Worm (Caenorhabditis elegans) whole organism, L1 larva: ENCODE data around the gene fbxl-4.
A peak's percentile ranks its signal among the peaks of the same experiment; 100 is the strongest.

Source experiments
- C34B4.2 ChIP-seq: sonication (generic microtip); optimal IDR thresholded peaks from 2 replicates; lab custom pipeline; 2017; ENCODE audit warnings: mild to moderate bottlenecking, missing genetic modification characterization, missing compliant biosample characterization
- aha-1 ChIP-seq: fragments of 150-350 bp; optimal IDR thresholded peaks from 2 replicates; lab custom pipeline; 2014; ENCODE audit warnings: missing biosample characterization, missing genetic modification characterization
- blmp-1 ChIP-seq: fragments of 150-350 bp; optimal IDR thresholded peaks from 2 replicates; lab custom pipeline; 2014; ENCODE audit warnings: missing biosample characterization, missing genetic modification characterization
- ceh-8 ChIP-seq: fragments of 200-800 bp; sonication (Bioruptor generic); optimal IDR thresholded peaks from 2 replicates; lab custom pipeline; 2018; ENCODE audit warnings: mild to moderate bottlenecking, missing genetic modification characterization, moderate library complexity, missing compliant biosample characterization
- ces-1 ChIP-seq: fragments of 150-350 bp; optimal IDR thresholded peaks from 2 replicates; lab custom pipeline; 2014; ENCODE audit warnings: missing biosample characterization, missing genetic modification reagents, missing genetic modification characterization
- dsc-1 ChIP-seq: sonication (generic microtip); optimal IDR thresholded peaks from 2 replicates; lab custom pipeline; 2016; ENCODE audit warnings: mild to moderate bottlenecking, missing genetic modification characterization, missing compliant biosample characterization
- efl-1 ChIP-seq, 4 experiments: fragments of 150-350 bp; optimal IDR thresholded peaks in 3 of 4; peaks in 1 of 4; 1 replicate in 1 of 4; 2 replicates in 3 of 4; lab custom pipeline; 2014; ENCODE audit warnings: missing biosample characterization in 2 of 4, missing genetic modification characterization in 2 of 4, missing genetic modification reagents in 2 of 4
- efl-3 ChIP-seq: fragments of 200-800 bp; sonication (Bioruptor generic); optimal IDR thresholded peaks from 2 replicates; lab custom pipeline; 2018; ENCODE audit warnings: mild to moderate bottlenecking, missing genetic modification characterization, missing compliant biosample characterization
- egl-13 ChIP-seq: sonication (generic microtip); optimal IDR thresholded peaks from 2 replicates; lab custom pipeline; 2016; ENCODE audit warnings: missing genotype, missing genetic modification reagents, missing genetic modification characterization, missing compliant biosample characterization
- elt-2 ChIP-seq: sonication (generic microtip); optimal IDR thresholded peaks from 2 replicates; lab custom pipeline; 2016; ENCODE audit warnings: missing genetic modification characterization, mild to moderate bottlenecking, inconsistent platforms, missing compliant biosample characterization, missing genetic modification reagents
- elt-3 ChIP-seq, 6 experiments: fragments of 150-350 bp in 1 of 6; sonication (generic microtip); optimal IDR thresholded peaks; 2 replicates each; lab custom pipeline; 2017 to 2018; ENCODE audit warnings: missing biosample characterization in 6 of 6, missing genetic modification characterization in 6 of 6, inconsistent platforms in 1 of 6
- ets-5 ChIP-seq: fragments of 200-800 bp; sonication (Bioruptor generic); IDR thresholded peaks from 2 replicates; pipeline ENCODE4 v1.3.6; 2022; ENCODE audit warnings: missing genetic modification characterization, missing compliant biosample characterization
- fkh-10 ChIP-seq: sonication (generic microtip); optimal IDR thresholded peaks from 2 replicates; lab custom pipeline; 2017; ENCODE audit warnings: missing biosample characterization, missing genetic modification reagents, missing genetic modification characterization
- fkh-4 ChIP-seq: sonication (generic microtip); optimal IDR thresholded peaks from 2 replicates; lab custom pipeline; 2016; ENCODE audit warnings: missing compliant biosample characterization, missing genetic modification characterization, borderline replicate concordance
- grh-1 ChIP-seq: fragments of 200-800 bp; sonication (Bioruptor generic); IDR thresholded peaks from 2 replicates; pipeline ENCODE4 v1.3.6; 2022; ENCODE audit warnings: missing genetic modification reagents, missing genetic modification characterization, missing compliant biosample characterization
- lin-14 ChIP-seq: fragments of 200-800 bp; sonication (Bioruptor generic); optimal IDR thresholded peaks from 2 replicates; lab custom pipeline; 2018; ENCODE audit warnings: mild to moderate bottlenecking, missing genetic modification characterization, moderate library complexity, missing compliant biosample characterization
- lin-35 ChIP-seq, 2 experiments: fragments of 150-350 bp; optimal IDR thresholded peaks; 2 replicates each; lab custom pipeline; 2014; ENCODE audit warnings: missing biosample characterization in 2 of 2, missing genetic modification characterization in 2 of 2, missing genetic modification reagents in 2 of 2
- lin-39 ChIP-seq: fragments of 150-350 bp; optimal IDR thresholded peaks from 2 replicates; lab custom pipeline; 2014; ENCODE audit warnings: missing biosample characterization, missing genetic modification reagents, missing genetic modification characterization
- lsy-2 ChIP-seq, 2 experiments: fragments of 150-350 bp; optimal IDR thresholded peaks; 2 replicates each; lab custom pipeline; 2014; ENCODE audit warnings: missing biosample characterization in 2 of 2, missing genetic modification characterization in 2 of 2
- mab-9 ChIP-seq: fragments of 200-800 bp; sonication (Bioruptor generic); IDR thresholded peaks from 2 replicates; pipeline ENCODE4 v1.3.6; 2022; ENCODE audit warnings: missing genetic modification reagents, missing genetic modification characterization, missing compliant biosample characterization
- mep-1 ChIP-seq: fragments of 150-350 bp; optimal IDR thresholded peaks from 2 replicates; lab custom pipeline; 2014; ENCODE audit warnings: missing biosample characterization, missing genetic modification characterization
- nhr-11 ChIP-seq: fragments of 150-350 bp; optimal IDR thresholded peaks from 2 replicates; lab custom pipeline; 2014; ENCODE audit warnings: missing biosample characterization, missing genetic modification characterization
- nhr-19 ChIP-seq: fragments of 200-800 bp; sonication (Bioruptor generic); conservative IDR thresholded peaks from 2 replicates; pipeline ENCODE4 v1.3.6; 2022; ENCODE audit warnings: missing genetic modification characterization, missing compliant biosample characterization
- nhr-20 ChIP-seq: sonication (generic microtip); optimal IDR thresholded peaks from 2 replicates; lab custom pipeline; 2016; ENCODE audit warnings: mild to moderate bottlenecking, missing genetic modification characterization, missing compliant biosample characterization
- nhr-237 ChIP-seq: fragments of 150-350 bp; optimal IDR thresholded peaks from 2 replicates; lab custom pipeline; 2014; ENCODE audit warnings: missing biosample characterization, missing genetic modification characterization
- nhr-28 ChIP-seq: fragments of 150-350 bp; optimal IDR thresholded peaks from 2 replicates; lab custom pipeline; 2014; ENCODE audit warnings: missing biosample characterization, missing genetic modification characterization
- nhr-47 ChIP-seq: sonication (generic microtip); optimal IDR thresholded peaks from 2 replicates; lab custom pipeline; 2016; ENCODE audit warnings: mild to moderate bottlenecking, missing genetic modification characterization, moderate library complexity, missing compliant biosample characterization
- nhr-71 ChIP-seq: sonication (generic microtip); optimal IDR thresholded peaks from 2 replicates; lab custom pipeline; 2016; ENCODE audit warnings: mild to moderate bottlenecking, missing genetic modification characterization, moderate library complexity, missing compliant biosample characterization
- nhr-77 ChIP-seq: fragments of 150-350 bp; optimal IDR thresholded peaks from 2 replicates; lab custom pipeline; 2014; ENCODE audit warnings: missing biosample characterization, missing genetic modification characterization
- nhr-85 ChIP-seq: sonication (generic microtip); peaks from one replicate; lab custom pipeline; 2016; ENCODE audit warnings: missing genetic modification characterization, inconsistent platforms, missing compliant biosample characterization
- nhr-90 ChIP-seq: sonication (generic microtip); optimal IDR thresholded peaks from 2 replicates; lab custom pipeline; 2016; ENCODE audit warnings: mild to moderate bottlenecking, missing genetic modification characterization, missing compliant biosample characterization; ENCODE audit not compliant: poor library complexity
- pax-3 ChIP-seq: fragments of 200-800 bp; sonication (Bioruptor generic); optimal IDR thresholded peaks from 2 replicates; lab custom pipeline; 2018; ENCODE audit warnings: mild to moderate bottlenecking, missing genetic modification characterization, moderate library complexity, missing compliant biosample characterization
- pqm-1 ChIP-seq: sonication (generic microtip); optimal IDR thresholded peaks from 3 replicates; lab custom pipeline; 2017; ENCODE audit warnings: missing biosample characterization, missing genetic modification characterization
- snpc-4 ChIP-seq: fragments of 150-350 bp; optimal IDR thresholded peaks from 2 replicates; lab custom pipeline; 2014; ENCODE audit warnings: missing biosample characterization, missing genetic modification characterization
- snu-23 ChIP-seq: sonication (generic microtip); optimal IDR thresholded peaks from 2 replicates; lab custom pipeline; 2016; ENCODE audit warnings: missing genetic modification characterization, missing compliant biosample characterization
- sup-37 ChIP-seq: fragments of 200-800 bp; sonication (Bioruptor generic); optimal IDR thresholded peaks from 2 replicates; lab custom pipeline; 2018; ENCODE audit warnings: mild to moderate bottlenecking, missing genetic modification characterization, missing compliant biosample characterization
- swsn-7 ChIP-seq: sonication (generic microtip); optimal IDR thresholded peaks from 2 replicates; lab custom pipeline; 2016; ENCODE audit warnings: missing genetic modification characterization, missing compliant biosample characterization
- tbx-2 ChIP-seq: sonication (generic microtip); optimal IDR thresholded peaks from 2 replicates; lab custom pipeline; 2016; ENCODE audit warnings: missing genetic modification characterization, missing compliant biosample characterization
- unc-130 ChIP-seq: fragments of 150-350 bp; optimal IDR thresholded peaks from 2 replicates; lab custom pipeline; 2017; ENCODE audit warnings: missing biosample characterization, missing genetic modification characterization, inconsistent platforms
- xbp-1 ChIP-seq: sonication (generic microtip); optimal IDR thresholded peaks from 2 replicates; lab custom pipeline; 2016; ENCODE audit warnings: missing genetic modification characterization, missing compliant biosample characterization
- ztf-11 ChIP-seq, 2 experiments: sonication (generic microtip); optimal IDR thresholded peaks; 2 replicates each; lab custom pipeline; 2016 to 2017; ENCODE audit warnings: missing genetic modification characterization in 2 of 2, missing biosample characterization in 1 of 2, missing compliant biosample characterization in 1 of 2

fbxl-4 gene

ce11 chrX:6631437-6631836 is 42.8 kb downstream of the fbxl-4 start, which contains the start of gene aexr-2:
Gene aexr-2, minus strand, starts transcription at chrX:6631537.
- TF ChIP-seq snpc-4 (no peak), snu-23 (GFP tag; lab: Kevin White, UChicago) (no peak), ces-1 (GFP tag; lab: Kevin White, UChicago) (no peak), aha-1 (tag; lab: Kevin White, UChicago) (no peak), xbp-1 (tag; lab: Kevin White, UChicago) (no peak), elt-2 (tag; lab: Kevin White, UChicago) (no peak), nhr-237 (tag; lab: Kevin White, UChicago) (no peak), ztf-11 (tag; optimal IDR thresholded peaks at IDR 0.05; lab: Kevin White, UChicago) (no peak), lin-14 (GFP tag; lab: Kevin White, UChicago) (no peak), egl-13 (tag; lab: Kevin White, UChicago) (no peak), dsc-1 (tag; lab: Kevin White, UChicago) (no peak), swsn-7 (tag; lab: Kevin White, UChicago) (no peak)
- TF ChIP-seq, all 84 proteins: peak for 0

ce11 chrX:6635173-6635572 is 46.6 kb downstream of the fbxl-4 start, which contains the start of gene aexr-1:
Gene aexr-1, minus strand, starts transcription at chrX:6635273.
- no peak for TF ChIP-seq mep-1 (tag; lab: Kevin White, UChicago)
- TF ChIP-seq C34B4.2 (tag; lab: Kevin White, UChicago): no peak
- TF ChIP-seq grh-1 (GFP tag; lab: Robert Waterston, UW): no peak
- no peak for TF ChIP-seq ets-5 (GFP tag; lab: Robert Waterston, UW)
- TF ChIP-seq fkh-4: no peak
- TF ChIP-seq nhr-77 (tag; lab: Kevin White, UChicago): no peak
- no peak for TF ChIP-seq lin-39 (tag; lab: Kevin White, UChicago)

- TF ChIP-seq sup-37 (GFP tag; lab: Kevin White, UChicago) (no peak), snpc-4 (no peak), lsy-2 (tag; optimal IDR thresholded peaks at IDR 0.05; lab: Kevin White, UChicago) (no peak), unc-130 (no peak), dsc-1 (tag; lab: Kevin White, UChicago) (no peak), mab-9 (GFP tag; lab: Robert Waterston, UW) (no peak), pqm-1 (no peak), nhr-47 (no peak), fkh-10 (GFP tag; lab: Kevin White, UChicago) (no peak), nhr-28 (tag; lab: Kevin White, UChicago) (no peak), lin-14 (GFP tag; lab: Kevin White, UChicago) (no peak), efl-1 (optimal IDR thresholded peaks at IDR 0.05; lab: Kevin White, UChicago) (no peak), efl-1 (GFP tag; optimal IDR thresholded peaks at IDR 0.05 in 1 of 2; lab: Kevin White, UChicago) (no peak), nhr-20 (tag; lab: Kevin White, UChicago) (no peak), egl-13 (tag; lab: Kevin White, UChicago) (no peak), pax-3 (no peak)
- TF ChIP-seq, all 84 proteins: peak for 0
Observed at ce11 chrX:6637933-6638332, 49.3 kb downstream of the fbxl-4 start.

ce11 chrX:6638985-6639573 is 50.5 kb downstream of the fbxl-4 start:
- peak in 2 of 6 experiments; percentile 35 to 80 for TF ChIP-seq elt-3 (tag; optimal IDR thresholded peaks at IDR 0.05; lab: Kevin White, UChicago)
- TF ChIP-seq tbx-2 (tag; lab: Kevin White, UChicago): peak; percentile 17
- TF ChIP-seq nhr-19 (GFP tag; lab: Robert Waterston, UW): peak; percentile 34; the same call in 1 of the 2 replicates
- TF ChIP-seq nhr-90: peak; percentile 31
- peak; percentile 73 for TF ChIP-seq blmp-1
- TF ChIP-seq elt-2 (tag; lab: Kevin White, UChicago): peak; percentile 50
- peak in 1 of 2 experiments; percentile 4 for TF ChIP-seq lsy-2 (tag; optimal IDR thresholded peaks at IDR 0.05; lab: Kevin White, UChicago)
- no peak for TF ChIP-seq efl-3
- TF ChIP-seq ceh-8 (GFP tag; lab: Kevin White, UChicago): no peak
- no peak for TF ChIP-seq egl-13 (tag; lab: Kevin White, UChicago)
- peak; percentile 50 for TF ChIP-seq snu-23 (GFP tag; lab: Kevin White, UChicago)
- peak; percentile 50 for TF ChIP-seq nhr-71
- TF ChIP-seq lin-14 (GFP tag; lab: Kevin White, UChicago): peak; percentile 56
- no peak for TF ChIP-seq nhr-28 (tag; lab: Kevin White, UChicago)
- TF ChIP-seq nhr-11: no peak
- peak in 1 of 2 experiments; percentile 52 for TF ChIP-seq lin-35 (GFP tag; optimal IDR thresholded peaks at IDR 0.05; lab: Kevin White, UChicago)
- peak; percentile 82 for TF ChIP-seq nhr-85 (tag; lab: Kevin White, UChicago)
- TF ChIP-seq nhr-20 (tag; lab: Kevin White, UChicago): peak; percentile 71
- TF ChIP-seq, all 84 proteins: peak for 13
